Fruit fly (Drosophila melanogaster) S2 (cell line): ENCODE data around the gene TwdlZ.

ENCODE experiments used
- CG8478 ChIP-seq: fragments of >200 bp; optimal IDR thresholded peaks from 2 replicates; lab custom pipeline; 2018
- CTCF ChIP-seq, 2 experiments: fragments of >200 bp; optimal IDR thresholded peaks; 2 replicates each; lab custom pipeline; 2018

dm6 chrX:16695658-16696181, 42.3 kb upstream of the TwdlZ start, which contains the start of gene CG4678:
- TF ChIP-seq CTCF (optimal IDR thresholded peaks at IDR 0.05; lab: Kevin White, UChicago) (peak in 1 of 2 experiments; percentile 23), CG8478 (lab: Kevin White, UChicago) (no peak)
